Worm (Caenorhabditis elegans): ENCODE measurements around the gene srh-177.

srh-177 gene

ce11 chrV:20350382-20350781 is 18.7 kb downstream of the srh-177 start (continued):
- TF ChIP-seq Y79H2A.3 (GFP tag; conservative IDR thresholded peaks at IDR 0.05) (no peak), nhr-80 (tag; optimal IDR thresholded peaks at IDR 0.05) (no peak), Y67H2A.10 (GFP tag; conservative IDR thresholded peaks at IDR 0.05) (no peak), lin-54 (GFP tag; optimal IDR thresholded peaks at IDR 0.05) (no peak), F37B4.10 (GFP tag; IDR thresholded peaks at IDR 0.05) (no peak), efl-1 (GFP tag; optimal IDR thresholded peaks at IDR 0.05) (no peak), F22D6.2 (tag; optimal IDR thresholded peaks at IDR 0.05) (no peak), rec-8 (tag; optimal IDR thresholded peaks at IDR 0.05) (no peak), tbp1 (GFP tag; optimal IDR thresholded peaks at IDR 0.05) (peak; percentile 85), xnd-1 (tag; optimal IDR thresholded peaks at IDR 0.05) (no peak), hmg-1.2 (GFP tag; IDR thresholded peaks at IDR 0.05) (0 out of 2 replicates have a peak, but pooled peaks have one; percentile 17), ceh-100 (GFP tag; IDR thresholded peaks at IDR 0.05) (no peak), him-1 (tag; optimal IDR thresholded peaks at IDR 0.05) (peak; percentile 50), nhr-120 (GFP tag; IDR thresholded peaks at IDR 0.05) (no peak), lag-1 (GFP tag; IDR thresholded peaks at IDR 0.05) (no peak), mxl-1 (tag; optimal IDR thresholded peaks at IDR 0.05) (peak; percentile 3), B0261.1 (tag; optimal IDR thresholded peaks at IDR 0.05) (peak; percentile 65), cebp-2 (GFP tag; IDR thresholded peaks at IDR 0.05) (no peak), dpff-1 (tag; optimal IDR thresholded peaks at IDR 0.05) (no peak), attf-3 (GFP tag; conservative IDR thresholded peaks at IDR 0.05) (no peak), dox-1 (GFP tag; IDR thresholded peaks at IDR 0.05) (peak; percentile 36; the same call in 1 of the 2 replicates), unc-130 (GFP tag; optimal IDR thresholded peaks at IDR 0.05) (no peak), die-1 (tag; optimal IDR thresholded peaks at IDR 0.05) (peak; percentile 44), sptf-2 (GFP tag; optimal IDR thresholded peaks at IDR 0.05) (no peak), hlh-26 (GFP tag; conservative IDR thresholded peaks at IDR 0.05) (no peak), unc-62 (GFP tag; optimal IDR thresholded peaks at IDR 0.05) (no peak), somi-1 (GFP tag; optimal IDR thresholded peaks at IDR 0.05) (no peak), mcd-1 (GFP tag; IDR thresholded peaks at IDR 0.05) (peak; percentile 23; the same call in 1 of the 2 replicates), ceh-27 (GFP tag; optimal IDR thresholded peaks at IDR 0.05) (no peak), ztf-18 (tag; optimal IDR thresholded peaks at IDR 0.05) (no peak), rpc-1 (optimal IDR thresholded peaks at IDR 0.05) (peak; percentile 56), rpc-1 (tag; optimal IDR thresholded peaks at IDR 0.05) (peak; percentile 76), mes-4 (tag; optimal IDR thresholded peaks at IDR 0.05) (no peak), athp-1 (tag; optimal IDR thresholded peaks at IDR 0.05) (no peak)

- TF ChIP-seq nhr-27 (tag; optimal IDR thresholded peaks at IDR 0.05) (no peak), ztf-18 (tag; optimal IDR thresholded peaks at IDR 0.05) (no peak), tbx-9 (tag; optimal IDR thresholded peaks at IDR 0.05; ENCODE audit: borderline replicate concordance) (no peak), nhr-90 (tag; optimal IDR thresholded peaks at IDR 0.05) (peak; percentile 10), him-1 (tag; optimal IDR thresholded peaks at IDR 0.05) (peak; percentile 67), cebp-1 (GFP tag; IDR thresholded peaks at IDR 0.05) (no peak), cebp-1 (tag; optimal IDR thresholded peaks at IDR 0.05) (no peak), hmg-1.2 (GFP tag; IDR thresholded peaks at IDR 0.05) (0 out of 2 replicates have a peak, but pooled peaks have one; percentile 25), nfyb-1 (GFP tag; IDR thresholded peaks at IDR 0.05) (no peak), snpc-4 (GFP tag; optimal IDR thresholded peaks at IDR 0.05) (no peak), snpc-4 (tag; optimal IDR thresholded peaks at IDR 0.05) (no peak), zfh-2 (GFP tag; conservative IDR thresholded peaks at IDR 0.05) (no peak), chd-7 (tag; optimal IDR thresholded peaks at IDR 0.05) (no peak), ets-4 (GFP tag; optimal IDR thresholded peaks at IDR 0.05) (no peak), tbp1 (GFP tag; optimal IDR thresholded peaks at IDR 0.05) (peak; percentile 83), B0261.1 (tag; optimal IDR thresholded peaks at IDR 0.05) (peak; percentile 63), Y95B8A.8 (GFP tag; IDR thresholded peaks at IDR 0.05) (no peak), ztf-28 (GFP tag; IDR thresholded peaks at IDR 0.05) (no peak), ztf-25 (GFP tag; IDR thresholded peaks at IDR 0.05) (0 out of 2 replicates have a peak, but pooled peaks have one; percentile 31), hlh-26 (GFP tag; conservative IDR thresholded peaks at IDR 0.05) (no peak), die-1 (tag; optimal IDR thresholded peaks at IDR 0.05) (peak; percentile 4), attf-6 (GFP tag; IDR thresholded peaks at IDR 0.05) (no peak), rpc-1 (optimal IDR thresholded peaks at IDR 0.05) (peak; percentile 52), rpc-1 (tag; optimal IDR thresholded peaks at IDR 0.05) (peak; percentile 73), dpff-1 (tag; optimal IDR thresholded peaks at IDR 0.05) (no peak), F57A8.1 (GFP tag; optimal IDR thresholded peaks at IDR 0.05) (no peak)
Observed at ce11 chrV:20347625-20348024, 21.4 kb downstream of the srh-177 start.

All from whole organism, young adult.